Worm (Caenorhabditis elegans) whole organism, L3 larva: ENCODE results near the gene T14G8.6.

Source experiments
- ama-1 ChIP-seq: fragments of 150-350 bp; optimal IDR thresholded peaks from 2 replicates; lab custom pipeline; 2018
- jun-1 ChIP-seq: fragments of 150-350 bp; optimal IDR thresholded peaks from 2 replicates; lab custom pipeline; 2014; ENCODE audit warnings: missing biosample characterization, missing genetic modification reagents, missing genetic modification characterization
- nhr-11 ChIP-seq: fragments of 150-350 bp; optimal IDR thresholded peaks from 2 replicates; lab custom pipeline; 2014; ENCODE audit warnings: missing biosample characterization, missing genetic modification characterization
- nhr-237 ChIP-seq: fragments of 150-350 bp; optimal IDR thresholded peaks from 2 replicates; lab custom pipeline; 2014; ENCODE audit warnings: missing biosample characterization, missing genetic modification characterization
- nhr-43 ChIP-seq: sonication (generic microtip); optimal IDR thresholded peaks from 2 replicates; lab custom pipeline; 2016; ENCODE audit warnings: mild to moderate bottlenecking, missing genetic modification characterization, missing compliant biosample characterization; ENCODE audit not compliant: poor library complexity, severe bottlenecking
- pqm-1 ChIP-seq: fragments of 150-350 bp; optimal IDR thresholded peaks from 2 replicates; lab custom pipeline; 2017; ENCODE audit warnings: missing biosample characterization, missing genetic modification characterization, inconsistent platforms
- unc-39 ChIP-seq: sonication (generic microtip); optimal IDR thresholded peaks from 4 replicates; lab custom pipeline; 2017; ENCODE audit warnings: missing biosample characterization, missing genetic modification characterization
- ztf-11 ChIP-seq: fragments of 150-350 bp; optimal IDR thresholded peaks from 2 replicates; lab custom pipeline; 2014; ENCODE audit warnings: missing biosample characterization, missing genetic modification characterization

- TF ChIP-seq pqm-1 (tag; lab: Kevin White, UChicago) (no peak), nhr-43 (tag; lab: Kevin White, UChicago) (no peak), jun-1 (tag; lab: Kevin White, UChicago) (no peak), ama-1 (lab: Kevin White, UChicago) (no peak), nhr-11 (tag; lab: Kevin White, UChicago) (no peak), unc-39 (tag; lab: Kevin White, UChicago) (no peak), nhr-237 (tag; lab: Kevin White, UChicago) (no peak), ztf-11 (tag; lab: Kevin White, UChicago) (no peak)
Observed at ce11 chrX:12908715-12909114, 46.1 kb upstream of the T14G8.6 start.
